Worm (Caenorhabditis elegans) whole organism, L4/young adult: ENCODE results near the gene R160.10.
"Not testable (repeated sequence)": the region's sequence is repeated elsewhere in the genome, so short reads cannot be mapped to it uniquely, and the experiment has no call there.

Experiments
- W03F9.2 ChIP-seq: fragments of 150-350 bp; optimal IDR thresholded peaks from 2 replicates; lab custom pipeline; 2014; ENCODE audit warnings: missing biosample characterization, missing genetic modification characterization
- dao-5 ChIP-seq: sonication (generic microtip); optimal IDR thresholded peaks from 2 replicates; lab custom pipeline; 2016; ENCODE audit warnings: missing genotype, missing genetic modification characterization, moderate library complexity, missing compliant biosample characterization
- him-1 ChIP-seq: sonication (generic microtip); optimal IDR thresholded peaks from 2 replicates; lab custom pipeline; 2016; ENCODE audit warnings: missing genotype, missing genetic modification reagents, missing genetic modification characterization, missing compliant biosample characterization

R160.10 gene

DNA sequence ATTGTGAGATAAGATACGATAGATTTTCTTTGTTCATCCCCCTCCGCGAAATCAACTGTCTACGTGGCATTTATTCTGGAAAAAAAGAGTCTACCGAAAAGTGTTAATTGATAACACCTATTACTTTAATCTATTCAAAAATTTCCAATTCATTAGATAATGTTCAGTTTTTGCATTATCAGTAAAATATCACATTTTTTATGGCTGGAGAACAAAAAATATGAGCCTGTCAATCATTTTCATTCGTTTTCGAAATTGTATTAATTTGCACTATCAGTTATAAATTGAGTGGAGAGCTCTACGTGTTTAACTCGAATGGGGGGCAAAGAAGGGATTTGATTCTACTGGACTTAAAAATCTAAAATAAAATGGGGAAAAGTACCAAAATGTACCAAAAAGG lies 8.3 kb downstream of the R160.10 start:
- no peak for TF ChIP-seq him-1
- TF ChIP-seq W03F9.2 (tag; lab: Kevin White, UChicago): no peak
- TF ChIP-seq dao-5 (tag; lab: Kevin White, UChicago): no peak

DNA sequence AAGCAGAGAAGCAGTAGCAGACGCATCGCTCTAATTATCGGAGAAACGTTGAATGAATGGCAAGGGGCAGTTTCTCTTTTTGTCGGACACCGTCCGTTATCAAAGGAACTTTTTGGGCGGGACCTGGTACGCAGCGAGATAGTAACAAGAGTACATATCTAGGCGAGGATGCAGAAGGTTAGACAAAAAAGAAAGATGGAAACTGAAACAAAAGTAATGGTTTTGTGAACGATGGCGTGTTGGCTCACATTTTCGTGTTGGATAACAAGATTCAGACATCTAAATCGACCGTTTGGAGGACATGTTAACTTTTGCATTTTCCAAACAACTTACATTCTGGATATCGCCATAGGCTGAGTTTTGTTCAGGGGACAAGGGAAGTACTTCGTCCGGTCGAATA lies 9.8 kb downstream of the R160.10 start, which contains the start of gene F14H12.6:
Gene F14H12.6 (minus strand): TSS at position 101 of the 400 bp plus-strand sequence.
- TF ChIP-seq W03F9.2 (tag; lab: Kevin White, UChicago): no peak
- no peak for TF ChIP-seq him-1
- TF ChIP-seq dao-5 (tag; lab: Kevin White, UChicago): no peak

DNA sequence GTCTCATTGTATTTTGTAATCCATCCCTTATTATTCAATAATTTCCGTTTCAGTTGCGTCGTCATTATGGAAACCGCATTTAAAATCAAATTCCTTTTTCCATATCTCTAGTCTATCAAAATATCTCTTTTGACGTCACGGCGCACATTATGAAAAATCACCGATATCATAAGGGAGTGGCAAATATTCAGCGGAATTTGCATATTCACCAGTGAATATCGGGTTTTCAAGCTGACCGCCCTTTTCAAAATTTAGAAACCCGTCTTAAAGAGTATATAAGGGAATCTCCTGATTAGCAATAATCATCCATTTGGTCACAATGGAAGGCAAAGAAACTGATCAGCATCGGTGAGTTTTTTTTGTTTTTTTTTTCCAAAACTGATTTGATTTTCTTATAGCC lies 14.0 kb downstream of the R160.10 start, which contains the start of gene col-165:
Gene col-165 (plus strand): TSS at position 301 of the 400 bp plus-strand sequence.
- TF ChIP-seq W03F9.2 (tag; lab: Kevin White, UChicago) (no peak), dao-5 (tag; lab: Kevin White, UChicago) (no peak), him-1 (no peak)

DNA sequence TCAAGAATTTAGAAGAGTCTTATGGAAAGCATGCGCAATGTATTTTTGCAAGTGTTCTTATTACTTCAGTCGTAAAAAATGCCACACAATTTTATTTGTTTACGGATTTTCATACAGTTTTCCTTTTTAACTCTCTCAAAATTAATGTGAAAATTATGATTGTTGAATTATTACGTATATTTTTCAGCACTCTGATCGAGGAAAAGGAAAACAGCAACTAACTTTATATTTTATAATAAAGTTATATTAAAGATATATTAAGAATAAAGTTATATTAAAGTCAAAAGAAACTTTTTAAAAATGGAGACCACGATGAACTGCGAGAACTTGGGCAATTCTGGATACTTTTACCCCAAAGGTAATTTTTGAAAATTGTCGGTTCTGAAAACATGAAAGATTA lies 17.1 kb downstream of the R160.10 start, which contains the start of gene F14H12.2:
Gene F14H12.2 (plus strand): TSS at position 301 of the 400 bp plus-strand sequence.
- TF ChIP-seq dao-5 (tag; lab: Kevin White, UChicago): no peak
- no peak for TF ChIP-seq W03F9.2 (tag; lab: Kevin White, UChicago)
- TF ChIP-seq him-1: no peak

DNA sequence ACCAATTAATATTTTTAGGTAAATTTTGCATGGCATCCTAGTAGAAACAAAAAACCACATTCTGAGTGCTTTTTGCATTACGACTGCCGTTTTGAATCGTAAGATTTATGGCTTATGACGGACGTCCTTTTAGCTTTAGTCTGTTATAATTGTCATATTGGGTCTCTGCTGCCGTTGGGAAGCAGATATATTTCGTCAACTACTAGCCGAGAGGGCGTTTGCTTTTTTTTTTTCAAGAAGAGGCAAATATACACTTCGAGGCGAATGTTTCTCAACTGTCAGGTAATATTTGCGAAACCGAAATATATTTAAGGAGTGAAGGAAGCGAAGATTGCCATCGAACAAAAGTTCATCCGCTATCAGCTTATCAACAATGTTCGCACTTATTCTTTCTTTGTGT lies 23.4 kb downstream of the R160.10 start, which contains the start of gene F14H12.3:
Gene F14H12.3 (plus strand): TSS at position 301 of the 400 bp plus-strand sequence.
- TF ChIP-seq dao-5 (tag; lab: Kevin White, UChicago): no peak
- no peak for TF ChIP-seq him-1
- TF ChIP-seq W03F9.2 (tag; lab: Kevin White, UChicago): no peak

DNA sequence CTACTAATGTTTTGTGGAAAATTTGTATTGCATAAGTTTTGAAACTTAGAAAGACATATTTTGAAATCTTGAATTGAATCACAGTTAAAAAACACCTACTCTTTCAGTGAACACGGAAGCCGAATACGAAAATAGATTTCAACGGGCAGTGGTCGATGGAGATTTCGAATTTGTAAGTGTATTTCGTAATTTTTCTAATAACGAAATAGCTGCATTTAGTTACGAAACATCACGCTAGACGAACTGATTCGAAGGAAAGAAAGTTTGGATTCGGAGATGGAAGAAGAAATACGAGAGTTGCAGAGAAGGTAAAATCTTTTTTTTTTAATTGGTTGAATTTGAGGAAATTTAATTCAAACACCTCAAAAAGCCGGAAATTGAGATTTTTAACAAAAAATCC lies 24.6 kb downstream of the R160.10 start:
- no peak for TF ChIP-seq dao-5 (tag; lab: Kevin White, UChicago)
- TF ChIP-seq him-1: no peak
- TF ChIP-seq W03F9.2 (tag; lab: Kevin White, UChicago): no peak

DNA sequence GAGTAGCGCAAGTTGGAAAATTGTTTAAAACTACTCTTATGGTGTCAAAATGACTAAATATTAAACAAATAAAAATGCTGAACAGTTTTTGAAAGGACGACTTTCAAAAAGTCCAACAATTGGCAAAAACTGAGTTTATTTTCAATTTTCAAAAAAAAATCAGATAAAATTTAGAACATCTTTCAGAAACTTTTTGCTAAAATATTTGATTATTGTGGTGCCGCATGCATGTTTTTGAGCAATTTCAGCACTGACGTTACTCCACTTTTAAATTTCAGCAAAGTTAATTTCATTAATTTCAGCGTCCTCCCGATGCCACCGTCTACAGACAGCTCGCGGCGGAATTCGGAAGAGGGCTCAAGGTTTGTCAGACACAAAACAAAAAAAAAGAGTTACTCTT lies 28.0 kb downstream of the R160.10 start, which contains the start of gene cst-1:
Gene cst-1 (plus strand): TSS at position 301 of the 400 bp plus-strand sequence.
- TF ChIP-seq dao-5 (tag; lab: Kevin White, UChicago); W03F9.2 (tag; lab: Kevin White, UChicago); him-1: not testable (repeated sequence)

DNA sequence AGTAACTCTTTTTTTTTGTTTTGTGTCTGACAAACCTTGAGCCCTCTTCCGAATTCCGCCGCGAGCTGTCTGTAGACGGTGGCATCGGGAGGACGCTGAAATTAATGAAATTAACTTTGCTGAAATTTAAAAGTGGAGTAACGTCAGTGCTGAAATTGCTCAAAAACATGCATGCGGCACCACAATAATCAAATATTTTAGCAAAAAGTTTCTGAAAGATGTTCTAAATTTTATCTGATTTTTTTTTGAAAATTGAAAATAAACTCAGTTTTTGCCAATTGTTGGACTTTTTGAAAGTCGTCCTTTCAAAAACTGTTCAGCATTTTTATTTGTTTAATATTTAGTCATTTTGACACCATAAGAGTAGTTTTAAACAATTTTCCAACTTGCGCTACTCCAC lies 31.4 kb downstream of the R160.10 start, which contains the start of gene cst-2:
Gene cst-2 (minus strand): TSS at position 101 of the 400 bp plus-strand sequence.
- TF ChIP-seq dao-5 (tag; lab: Kevin White, UChicago); him-1; W03F9.2 (tag; lab: Kevin White, UChicago): not testable (repeated sequence)

DNA sequence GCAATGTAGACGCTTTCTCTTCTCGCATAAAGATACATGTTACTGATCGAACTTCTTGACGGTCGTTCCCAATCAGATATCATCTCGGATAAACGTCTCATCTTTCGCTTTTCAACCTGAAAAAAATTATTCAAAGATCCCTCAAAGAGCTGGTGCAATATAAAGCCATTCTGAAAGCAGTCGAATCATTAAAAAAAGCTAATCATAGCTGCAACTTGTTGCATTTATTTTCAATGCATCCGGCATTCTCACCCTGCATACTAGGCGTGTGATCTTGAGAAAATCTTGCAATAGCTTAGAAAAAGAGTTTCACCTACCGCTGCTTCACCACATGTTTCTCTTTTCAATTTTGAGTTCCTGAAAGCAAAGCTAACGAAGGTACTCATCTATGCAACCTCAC lies 35.0 kb downstream of the R160.10 start, which contains the start of gene C24A8.6:
Gene C24A8.6 (minus strand): TSS at position 101 of the 400 bp plus-strand sequence.
- TF ChIP-seq W03F9.2 (tag; lab: Kevin White, UChicago); dao-5 (tag; lab: Kevin White, UChicago); him-1: not testable (repeated sequence)

DNA sequence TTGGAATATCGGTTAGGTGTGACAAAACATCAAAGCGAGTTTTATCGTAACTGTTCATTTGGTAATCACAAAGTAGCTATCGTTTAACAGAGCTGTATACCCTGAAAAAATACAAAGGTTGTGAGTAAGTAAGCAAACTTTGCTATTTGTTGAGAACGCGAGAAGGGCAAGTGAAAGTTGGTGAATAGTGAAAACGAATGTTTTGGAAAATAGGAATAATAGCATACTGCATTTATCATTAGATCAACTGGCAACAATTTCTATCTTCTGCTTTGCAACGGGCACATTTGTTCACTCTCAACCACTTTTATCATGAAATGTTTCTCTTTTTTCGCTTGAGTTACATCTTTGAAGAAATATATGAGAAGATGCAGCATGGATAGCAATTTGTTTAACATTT lies 38.5 kb downstream of the R160.10 start, which contains the start of gene C24A8.5:
Gene C24A8.5 (minus strand): TSS at position 101 of the 400 bp plus-strand sequence.
- TF ChIP-seq him-1 (no peak), dao-5 (tag; lab: Kevin White, UChicago) (no peak), W03F9.2 (tag; lab: Kevin White, UChicago) (no peak)

DNA sequence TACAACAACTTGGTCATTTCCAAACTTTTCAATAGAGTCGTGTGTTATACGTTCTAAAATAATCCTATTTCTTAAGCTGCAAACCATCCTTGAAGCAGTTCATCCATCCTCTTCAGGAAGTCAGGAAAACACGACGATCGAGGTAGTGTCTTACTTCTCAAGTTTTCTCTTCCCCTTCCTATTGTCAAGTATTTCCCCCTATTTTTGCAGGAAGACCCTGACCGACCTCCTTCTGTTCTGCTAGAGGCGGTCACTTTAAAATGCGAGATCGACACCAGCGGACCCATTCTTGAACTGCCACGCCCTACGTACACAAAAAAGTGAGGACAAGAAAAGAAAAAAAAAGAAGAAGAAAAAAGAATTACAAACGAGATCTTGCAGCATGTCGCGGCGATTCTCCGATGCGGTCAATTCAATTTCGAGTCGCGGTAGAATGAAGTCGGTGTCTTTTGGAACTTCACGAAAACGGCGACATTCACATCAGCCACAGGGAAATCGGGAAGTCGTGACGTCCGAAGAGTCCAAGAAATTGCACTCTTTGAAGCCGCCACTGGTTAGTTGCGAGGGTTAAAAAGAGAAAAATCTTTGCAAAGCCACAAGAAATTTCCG lies 44.4 kb downstream of the R160.10 start:
- TF ChIP-seq W03F9.2 (tag; lab: Kevin White, UChicago) (no peak), dao-5 (tag; lab: Kevin White, UChicago) (no peak), him-1 (no peak)

DNA sequence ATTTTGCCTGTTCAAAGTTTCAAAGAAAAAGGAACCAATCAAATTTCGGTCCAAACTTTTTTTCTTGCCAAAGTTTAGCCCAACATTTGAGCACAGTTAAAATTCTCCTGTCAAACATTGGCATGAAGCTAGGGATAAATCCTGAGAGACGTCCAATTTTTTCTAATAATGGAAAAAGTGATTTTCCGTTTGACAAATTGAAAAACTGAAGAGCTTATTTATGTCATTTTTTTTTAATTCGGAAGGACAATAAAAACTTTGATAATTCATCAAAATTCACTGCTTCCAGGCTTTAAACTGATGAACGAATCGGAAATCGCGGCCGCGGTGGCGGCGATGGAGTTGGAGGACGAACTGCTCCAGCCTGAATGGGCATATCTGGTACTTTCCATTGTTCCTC lies 46.8 kb downstream of the R160.10 start, which contains the start of gene dop-6:
Gene dop-6 (plus strand): TSS at position 301 of the 400 bp plus-strand sequence.
- TF ChIP-seq him-1 (no peak), dao-5 (tag; lab: Kevin White, UChicago) (no peak), W03F9.2 (tag; lab: Kevin White, UChicago) (no peak)

DNA sequence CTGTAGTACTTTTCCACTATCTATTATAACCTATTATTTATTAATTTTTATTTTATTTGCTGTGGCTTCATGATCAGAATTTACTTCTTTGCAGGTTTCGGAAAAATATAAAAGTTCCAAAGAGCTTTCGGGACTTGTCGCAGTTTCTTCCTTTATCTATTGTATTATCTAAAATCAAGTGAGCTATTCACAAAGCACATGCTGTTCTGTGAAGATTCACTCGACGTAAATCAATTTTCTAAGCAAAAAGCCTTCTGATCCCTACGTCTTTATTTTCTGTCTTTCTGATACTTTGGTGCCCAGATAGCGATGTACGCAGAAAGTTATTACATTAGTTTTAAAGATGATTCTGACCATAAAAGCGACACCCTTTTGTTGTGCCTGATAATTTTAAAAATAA lies 50.2 kb downstream of the R160.10 start:
- TF ChIP-seq W03F9.2 (tag; lab: Kevin White, UChicago): no peak
- TF ChIP-seq him-1: no peak
- TF ChIP-seq dao-5 (tag; lab: Kevin White, UChicago): no peak
